Fruit fly (Drosophila melanogaster) whole organism, embryonic: ENCODE data around the gene CG4615.

Source experiments
- Abd-B ChIP-seq: fragments of 200-800 bp; sonication (Bioruptor generic); optimal IDR thresholded peaks from 2 replicates; lab custom pipeline; 2018; ENCODE audit warnings: missing biosample characterization, mild to moderate bottlenecking, missing genetic modification characterization, moderate library complexity
- Awh ChIP-seq: fragments of 200-800 bp; sonication (Bioruptor generic); IDR thresholded peaks from 2 replicates; pipeline ENCODE4, ENCODE4 v1.3.6; 2022; ENCODE audit warnings: missing biosample characterization, missing genetic modification characterization
- BEAF-32 ChIP-seq: fragments of 200-800 bp; sonication (Bioruptor generic); optimal IDR thresholded peaks from 3 replicates; lab custom pipeline; 2017; ENCODE audit warnings: missing biosample characterization, missing genetic modification characterization, mild to moderate bottlenecking, moderate library complexity, missing genetic modification reagents
- BtbVII ChIP-seq: fragments of 200-800 bp; sonication (Bioruptor generic); optimal IDR thresholded peaks from 3 replicates; lab custom pipeline; 2017; ENCODE audit warnings: missing biosample characterization, mild to moderate bottlenecking, missing genetic modification characterization
- CG10321 ChIP-seq: fragments of 200-800 bp; sonication (Bioruptor generic); IDR thresholded peaks from 2 replicates; pipeline ENCODE4 v1.3.6; 2022; ENCODE audit warnings: missing biosample characterization, missing genetic modification characterization
- CG10979 ChIP-seq: fragments of 200-800 bp; sonication (Bioruptor generic); optimal IDR thresholded peaks from 2 replicates; lab custom pipeline; 2018; ENCODE audit warnings: missing biosample characterization, mild to moderate bottlenecking, missing genetic modification characterization, moderate library complexity
- CG14441 ChIP-seq: fragments of 200-800 bp; sonication (Bioruptor generic); IDR thresholded peaks from 2 replicates; pipeline ENCODE4 v1.3.6; 2022; ENCODE audit warnings: missing biosample characterization, missing genetic modification characterization
- CG1603 ChIP-seq: fragments of 200-800 bp; sonication (Bioruptor generic); optimal IDR thresholded peaks from 2 replicates; lab custom pipeline; 2019; ENCODE audit warnings: missing biosample characterization, mild to moderate bottlenecking, missing genetic modification characterization, moderate library complexity
- CG16815 ChIP-seq: fragments of 200-800 bp; sonication (Bioruptor generic); optimal IDR thresholded peaks from 3 replicates; lab custom pipeline; 2017; ENCODE audit warnings: missing biosample characterization, mild to moderate bottlenecking, missing genetic modification characterization
- CG17328 ChIP-seq: fragments of 200-800 bp; sonication (Bioruptor generic); IDR thresholded peaks from 2 replicates; pipeline ENCODE4 v1.3.6; 2022; ENCODE audit warnings: missing biosample characterization, missing genetic modification characterization
- CG2129 ChIP-seq: fragments of 200-800 bp; sonication (Bioruptor generic); IDR thresholded peaks from 2 replicates; pipeline ENCODE4 v1.3.6; 2022; ENCODE audit warnings: missing biosample characterization, missing genetic modification characterization; ENCODE audit not compliant: partially characterized antibody
- CG34224 ChIP-seq: fragments of 200-800 bp; sonication (Bioruptor generic); IDR thresholded peaks from 3 replicates; pipeline ENCODE4 v1.3.6; 2022; ENCODE audit warnings: missing biosample characterization, missing genetic modification characterization; ENCODE audit not compliant: partially characterized antibody
- CG42726 ChIP-seq: fragments of 200-800 bp; sonication (Bioruptor generic); IDR thresholded peaks from 2 replicates; pipeline ENCODE4 v1.3.6; 2022; ENCODE audit warnings: missing biosample characterization, missing genetic modification characterization; ENCODE audit not compliant: partially characterized antibody
- CG5245 ChIP-seq: fragments of 200-800 bp; sonication (Bioruptor generic); optimal IDR thresholded peaks from 3 replicates; lab custom pipeline; 2016; ENCODE audit warnings: missing biosample characterization, missing genetic modification characterization
- CG7556 ChIP-seq: fragments of 200-800 bp; sonication (Bioruptor generic); optimal IDR thresholded peaks from 2 replicates; lab custom pipeline; 2017; ENCODE audit warnings: missing biosample characterization, mild to moderate bottlenecking, missing genetic modification characterization
- CG7987 ChIP-seq: fragments of 200-800 bp; sonication (Bioruptor generic); optimal IDR thresholded peaks from 2 replicates; lab custom pipeline; 2018; ENCODE audit warnings: missing biosample characterization, mild to moderate bottlenecking, missing genetic modification characterization, moderate library complexity
- CG8944 ChIP-seq: fragments of 200-800 bp; sonication (Bioruptor generic); optimal IDR thresholded peaks from 3 replicates; lab custom pipeline; 2016; ENCODE audit warnings: missing biosample characterization, missing genetic modification characterization
- CG9932 ChIP-seq: fragments of 200-800 bp; sonication (Bioruptor generic); IDR thresholded peaks from 2 replicates; pipeline ENCODE4 v1.3.6; 2022; ENCODE audit warnings: missing biosample characterization, missing genetic modification characterization
- Dp ChIP-seq: fragments of 200-800 bp; sonication (Bioruptor generic); optimal IDR thresholded peaks from 2 replicates; lab custom pipeline; 2018; ENCODE audit warnings: missing biosample characterization, mild to moderate bottlenecking, missing genetic modification characterization, moderate library complexity
- Gug ChIP-seq: fragments of 200-800 bp; sonication (Bioruptor generic); IDR thresholded peaks from 4 replicates; pipeline ENCODE4 v1.3.6; 2022; ENCODE audit warnings: missing biosample characterization, missing genetic modification characterization
- HLH4C ChIP-seq: fragments of 200-800 bp; sonication (Bioruptor generic); IDR thresholded peaks from 3 replicates; pipeline ENCODE4 v1.3.6; 2022; ENCODE audit warnings: missing biosample characterization, missing genetic modification characterization; ENCODE audit not compliant: partially characterized antibody
- Hr39 ChIP-seq: fragments of >200 bp; optimal IDR thresholded peaks from 2 replicates; lab custom pipeline; 2017
- Kr ChIP-seq: fragments of 200-800 bp; sonication (Bioruptor generic); optimal IDR thresholded peaks from 2 replicates; lab custom pipeline; 2017; ENCODE audit warnings: missing biosample characterization, mild to moderate bottlenecking, missing genetic modification characterization
- Max ChIP-seq: fragments of 200-800 bp; sonication (Bioruptor generic); optimal IDR thresholded peaks from 2 replicates; lab custom pipeline; 2016; ENCODE audit warnings: missing biosample characterization, mild to moderate bottlenecking, missing genetic modification characterization
- Nf-YA ChIP-seq: fragments of 200-800 bp; sonication (Bioruptor generic); IDR thresholded peaks from 2 replicates; pipeline ENCODE4 v1.3.6; 2022; ENCODE audit warnings: missing biosample characterization, missing genetic modification characterization
- Optix ChIP-seq: fragments of 200-800 bp; sonication (Bioruptor generic); IDR thresholded peaks from 3 replicates; pipeline ENCODE4 v1.3.6; 2022; ENCODE audit warnings: missing biosample characterization, missing genetic modification characterization
- Ptx1 ChIP-seq: fragments of 200-800 bp; sonication (Bioruptor generic); IDR thresholded peaks from 2 replicates; pipeline ENCODE4 v1.3.6; 2022; ENCODE audit warnings: missing biosample characterization, missing genetic modification characterization
- Rx ChIP-seq: fragments of 200-800 bp; sonication (Bioruptor generic); IDR thresholded peaks from 2 replicates; pipeline ENCODE4 v1.3.6; 2022; ENCODE audit warnings: missing biosample characterization, missing genetic modification characterization
- Ssrp ChIP-seq: fragments of 200-800 bp; sonication (Bioruptor generic); optimal IDR thresholded peaks from 2 replicates; lab custom pipeline; 2018; ENCODE audit warnings: missing biosample characterization, mild to moderate bottlenecking, missing genetic modification characterization, moderate library complexity
- Xrp1 ChIP-seq: fragments of 200-800 bp; sonication (Bioruptor generic); IDR thresholded peaks from 2 replicates; pipeline ENCODE4 v1.3.6; 2022; ENCODE audit warnings: missing biosample characterization, missing genetic modification characterization
- abd-A ChIP-seq: fragments of 200-800 bp; sonication (Bioruptor generic); optimal IDR thresholded peaks from 3 replicates; lab custom pipeline; 2019; ENCODE audit warnings: missing biosample characterization, mild to moderate bottlenecking, missing genetic modification characterization, moderate library complexity
- ap ChIP-seq: fragments of 200-800 bp; sonication (Bioruptor generic); IDR thresholded peaks from 2 replicates; pipeline ENCODE4 v1.3.6; 2022; ENCODE audit warnings: missing biosample characterization, missing genetic modification characterization
- crp ChIP-seq, 2 experiments: fragments of 200-800 bp; sonication (Bioruptor generic); optimal IDR thresholded peaks; 2 replicates in 1 of 2; 3 replicates in 1 of 2; lab custom pipeline; 2017; ENCODE audit warnings: missing biosample characterization in 2 of 2, missing genetic modification characterization in 2 of 2, mild to moderate bottlenecking in 1 of 2, moderate library complexity in 1 of 2
- da ChIP-seq: fragments of 200-800 bp; sonication (Bioruptor generic); optimal IDR thresholded peaks from 2 replicates; lab custom pipeline; 2016; ENCODE audit warnings: missing biosample characterization, missing genetic modification characterization
- danr ChIP-seq: fragments of 200-800 bp; sonication (Bioruptor generic); IDR thresholded peaks from 2 replicates; pipeline ENCODE4 v1.3.6; 2022; ENCODE audit warnings: missing biosample characterization, missing genetic modification characterization
- dm ChIP-seq: fragments of 200-800 bp; sonication (Bioruptor generic); optimal IDR thresholded peaks from 3 replicates; lab custom pipeline; 2016; ENCODE audit warnings: missing biosample characterization, missing genetic modification characterization
- dysf ChIP-seq: fragments of 200-800 bp; sonication (Bioruptor generic); IDR thresholded peaks from 3 replicates; pipeline ENCODE4 v1.3.6; 2022; ENCODE audit warnings: missing biosample characterization, missing genetic modification characterization
- emc ChIP-seq: fragments of 200-800 bp; sonication (Bioruptor generic); optimal IDR thresholded peaks from 2 replicates; lab custom pipeline; 2016; ENCODE audit warnings: missing biosample characterization, missing genetic modification characterization
- fd3F ChIP-seq: fragments of 200-800 bp; sonication (Bioruptor generic); optimal IDR thresholded peaks from 2 replicates; lab custom pipeline; 2018; ENCODE audit warnings: missing biosample characterization, mild to moderate bottlenecking, missing genetic modification characterization, moderate library complexity
- fd96Cb ChIP-seq: fragments of 200-800 bp; sonication (Bioruptor generic); optimal IDR thresholded peaks from 2 replicates; lab custom pipeline; 2018; ENCODE audit warnings: missing biosample characterization, mild to moderate bottlenecking, missing genetic modification characterization, moderate library complexity
- kay ChIP-seq: fragments of 200-800 bp; sonication (Bioruptor generic); optimal IDR thresholded peaks from 2 replicates; lab custom pipeline; 2016; ENCODE audit warnings: missing biosample characterization, missing genetic modification characterization
- mam ChIP-seq: fragments of 200-800 bp; sonication (Bioruptor generic); optimal IDR thresholded peaks from 3 replicates; lab custom pipeline; 2016; ENCODE audit warnings: missing biosample characterization, missing genetic modification characterization
- mirr ChIP-seq: fragments of 200-800 bp; sonication (Bioruptor generic); optimal IDR thresholded peaks from 3 replicates; lab custom pipeline; 2018; ENCODE audit warnings: missing biosample characterization, mild to moderate bottlenecking, missing genetic modification characterization
- org-1 ChIP-seq: fragments of 200-800 bp; sonication (Bioruptor generic); optimal IDR thresholded peaks from 2 replicates; lab custom pipeline; 2017; ENCODE audit warnings: missing biosample characterization, missing genetic modification characterization
- phol ChIP-seq: fragments of 200-800 bp; sonication (Bioruptor generic); optimal IDR thresholded peaks from 3 replicates; lab custom pipeline; 2018; ENCODE audit warnings: missing biosample characterization, mild to moderate bottlenecking, missing genetic modification characterization, moderate library complexity
- psq ChIP-seq: fragments of 200-800 bp; sonication (Bioruptor generic); optimal IDR thresholded peaks from 2 replicates; lab custom pipeline; 2017; ENCODE audit warnings: missing biosample characterization, missing genetic modification characterization
- run ChIP-seq: fragments of 200-800 bp; sonication (Bioruptor generic); optimal IDR thresholded peaks from 3 replicates; lab custom pipeline; 2018; ENCODE audit warnings: missing biosample characterization, mild to moderate bottlenecking, missing genetic modification characterization
- sd ChIP-seq: fragments of 200-800 bp; sonication (Bioruptor generic); optimal IDR thresholded peaks from 3 replicates; lab custom pipeline; 2018; ENCODE audit warnings: missing biosample characterization, mild to moderate bottlenecking, missing genetic modification characterization, moderate library complexity
- slp2 ChIP-seq: fragments of 200-800 bp; sonication (Bioruptor generic); optimal IDR thresholded peaks from 2 replicates; lab custom pipeline; 2016; ENCODE audit warnings: missing biosample characterization, missing genetic modification characterization
- ttk ChIP-seq: fragments of 200-800 bp; sonication (Bioruptor generic); IDR thresholded peaks from 2 replicates; pipeline ENCODE4 v2.1.2; 2022; ENCODE audit warnings: missing biosample characterization, missing genetic modification characterization
- twi ChIP-seq: fragments of 200-800 bp; optimal IDR thresholded peaks from 2 replicates; lab custom pipeline; 2019; ENCODE audit warnings: missing biosample characterization, mild to moderate bottlenecking, missing genetic modification characterization, moderate library complexity
- usp ChIP-seq: fragments of >200 bp; optimal IDR thresholded peaks from 2 replicates; lab custom pipeline; 2017; ENCODE audit warnings: missing biosample characterization, missing genetic modification characterization

The CG4615 gene

dm6 chrX:7086539-7086938, 15.6 kb downstream of the CG4615 start (continued):
- TF ChIP-seq CG7556 (GFP tag; lab: Kevin White, UChicago) (no peak), HLH4C (GFP tag; lab: Robert Waterston, UW) (no peak), BEAF-32 (no peak), CG42726 (GFP tag; lab: Robert Waterston, UW) (no peak), ttk (GFP tag; lab: Robert Waterston, UW) (no peak), emc (GFP tag; lab: Kevin White, UChicago) (no peak), Xrp1 (GFP tag; lab: Robert Waterston, UW) (peak; percentile 43; the same call in 1 of the 2 replicates), Awh (GFP tag; lab: Robert Waterston, UW) (no peak), danr (GFP tag; lab: Robert Waterston, UW) (no peak), Kr (no peak), BtbVII (GFP tag; lab: Kevin White, UChicago) (no peak), CG2129 (no peak), mirr (no peak), psq (no peak), mam (peak; percentile 22), Abd-B (GFP tag; lab: Kevin White, UChicago) (no peak), twi (tag; lab: Kevin White, UChicago) (no peak), Optix (GFP tag; lab: Robert Waterston, UW) (no peak), run (no peak), CG14441 (GFP tag; lab: Robert Waterston, UW) (no peak), phol (peak; percentile 7), CG34224 (no peak), Max (GFP tag; lab: Kevin White, UChicago) (no peak), sd (tag; lab: Kevin White, UChicago) (no peak), org-1 (GFP tag; lab: Kevin White, UChicago) (no peak), fd3F (GFP tag; lab: Kevin White, UChicago) (no peak), CG16815 (GFP tag; lab: Kevin White, UChicago) (no peak), CG7987 (GFP tag; lab: Kevin White, UChicago) (no peak), dysf (peak; percentile 35; the same call in 1 of the 3 replicates), fd96Cb (tag; lab: Kevin White, UChicago) (no peak), abd-A (no peak), slp2 (GFP tag; lab: Kevin White, UChicago) (no peak), Ptx1 (no peak), CG10979 (tag; lab: Kevin White, UChicago) (no peak), CG5245 (no peak), kay (GFP tag; lab: Kevin White, UChicago) (no peak), Dp (GFP tag; lab: Kevin White, UChicago) (no peak), dm (GFP tag; lab: Kevin White, UChicago) (no peak), CG1603 (tag; lab: Kevin White, UChicago) (no peak), CG10321 (no peak), Hr39 (no peak), Ssrp (no peak), usp (no peak), CG8944 (GFP tag; lab: Kevin White, UChicago) (no peak), crp (GFP tag; optimal IDR thresholded peaks at IDR 0.05; lab: Kevin White, UChicago) (no peak), CG9932 (GFP tag; lab: Robert Waterston, UW) (no peak), da (GFP tag; lab: Kevin White, UChicago) (no peak), Nf-YA (GFP tag; lab: Robert Waterston, UW) (no peak), CG17328 (GFP tag; lab: Robert Waterston, UW) (no peak), Gug (GFP tag; lab: Robert Waterston, UW) (peak; percentile 21; the same call in 1 of the 4 replicates), ap (GFP tag; lab: Robert Waterston, UW) (no peak), Rx (GFP tag; lab: Robert Waterston, UW) (no peak)
